Fruit fly (Drosophila melanogaster): ENCODE measurements around the gene Naa30B.

The Naa30B gene

dm6 chr3L:1463547-1463946 is 8.3 kb downstream of the Naa30B start, which contains the start of gene rho (continued):
- TF ChIP-seq CG6854 (GFP tag; optimal IDR thresholded peaks at IDR 0.05) (peak; percentile 69), CG3919 (GFP tag; optimal IDR thresholded peaks at IDR 0.05) (peak; percentile 34), fkh (GFP tag; optimal IDR thresholded peaks at IDR 0.05) (no peak), CG10669 (GFP tag; optimal IDR thresholded peaks at IDR 0.05) (peak; percentile 17), Met (GFP tag; optimal IDR thresholded peaks at IDR 0.05) (no peak), Sox102F (GFP tag; optimal IDR thresholded peaks at IDR 0.05) (no peak), Eip93F (GFP tag; optimal IDR thresholded peaks at IDR 0.05) (no peak), CG15336 (GFP tag; IDR thresholded peaks at IDR 0.05) (peak; percentile 60), CG6792 (GFP tag; optimal IDR thresholded peaks at IDR 0.05) (no peak), CG11294 (GFP tag; IDR thresholded peaks at IDR 0.05) (peak; percentile 19; the same call in 1 of the 2 replicates), Ets21C (GFP tag; optimal IDR thresholded peaks at IDR 0.05) (no peak), Lpt (GFP tag; optimal IDR thresholded peaks at IDR 0.05) (peak; percentile 12), Eip78C (GFP tag) (peak; percentile 71), CG1621 (tag; optimal IDR thresholded peaks at IDR 0.05) (peak; percentile 59)

dm6 chr3L:1461831-1462230 is 10.0 kb downstream of the Naa30B start:
- TF ChIP-seq Gug (GFP tag; IDR thresholded peaks at IDR 0.05) (no peak), Eip75B (GFP tag; optimal IDR thresholded peaks at IDR 0.05) (no peak), cyc (GFP tag; optimal IDR thresholded peaks at IDR 0.05) (no peak), Sox14 (GFP tag; optimal IDR thresholded peaks at IDR 0.05) (no peak), CG6163 (GFP tag; IDR thresholded peaks at IDR 0.05) (no peak), CG16779 (tag; optimal IDR thresholded peaks at IDR 0.05) (no peak), dsx (GFP tag; optimal IDR thresholded peaks at IDR 0.05; ENCODE audit: poor library complexity, severe bottlenecking) (no peak), CG11294 (GFP tag; IDR thresholded peaks at IDR 0.05) (no peak), fd85E (GFP tag; optimal IDR thresholded peaks at IDR 0.05) (no peak), CG6792 (GFP tag; optimal IDR thresholded peaks at IDR 0.05) (no peak), Lpt (GFP tag; optimal IDR thresholded peaks at IDR 0.05) (no peak), net (GFP tag; optimal IDR thresholded peaks at IDR 0.05) (no peak), CG6854 (GFP tag; optimal IDR thresholded peaks at IDR 0.05) (no peak), salr (GFP tag; optimal IDR thresholded peaks at IDR 0.05) (no peak), Met (GFP tag; optimal IDR thresholded peaks at IDR 0.05) (no peak), fkh (GFP tag; optimal IDR thresholded peaks at IDR 0.05) (no peak), CG6276 (GFP tag; optimal IDR thresholded peaks at IDR 0.05) (no peak)

dm6 chr3L:1457998-1458728 is 13.7 kb downstream of the Naa30B start:
- TF ChIP-seq Eip78C (GFP tag) (peak; percentile 75), acj6 (GFP tag; optimal IDR thresholded peaks at IDR 0.05) (peak; percentile 36), CG6276 (GFP tag; optimal IDR thresholded peaks at IDR 0.05) (no peak), Gug (GFP tag; IDR thresholded peaks at IDR 0.05) (no peak), CG4318 (GFP tag; optimal IDR thresholded peaks at IDR 0.05) (no peak), lz (GFP tag; optimal IDR thresholded peaks at IDR 0.05) (peak; percentile 57), pdm3 (GFP tag; optimal IDR thresholded peaks at IDR 0.05) (peak; percentile 32), Hr39 (GFP tag; optimal IDR thresholded peaks at IDR 0.05) (peak; percentile 63), CG6792 (GFP tag; optimal IDR thresholded peaks at IDR 0.05) (peak; percentile 56), cyc (GFP tag; optimal IDR thresholded peaks at IDR 0.05) (peak; percentile 75), CG8632 (GFP tag; optimal IDR thresholded peaks at IDR 0.05) (peak; percentile 24), CG8319 (GFP tag; optimal IDR thresholded peaks at IDR 0.05) (peak; percentile 48), achi (GFP tag; optimal IDR thresholded peaks at IDR 0.05) (peak; percentile 21), CG31627 (GFP tag; optimal IDR thresholded peaks at IDR 0.05) (peak; percentile 71), Sox102F (GFP tag; optimal IDR thresholded peaks at IDR 0.05) (peak; percentile 65), topi (GFP tag; optimal IDR thresholded peaks at IDR 0.05) (peak; percentile 64), CG11902 (GFP tag; optimal IDR thresholded peaks at IDR 0.05) (peak; percentile 62), CG15336 (GFP tag; IDR thresholded peaks at IDR 0.05) (no peak), Sox14 (GFP tag; optimal IDR thresholded peaks at IDR 0.05) (peak; percentile 22), Eip75B (GFP tag; optimal IDR thresholded peaks at IDR 0.05) (peak; percentile 49), fd59A (GFP tag; optimal IDR thresholded peaks at IDR 0.05) (no peak), Ets21C (GFP tag; optimal IDR thresholded peaks at IDR 0.05) (peak; percentile 43), fkh (GFP tag; optimal IDR thresholded peaks at IDR 0.05) (no peak), Sox15 (GFP tag; optimal IDR thresholded peaks at IDR 0.05) (peak; percentile 44), vri (GFP tag; optimal IDR thresholded peaks at IDR 0.05) (peak; percentile 34), CG3919 (GFP tag; optimal IDR thresholded peaks at IDR 0.05) (peak; percentile 32), Met (GFP tag; optimal IDR thresholded peaks at IDR 0.05) (peak; percentile 74), Smox (GFP tag; optimal IDR thresholded peaks at IDR 0.05) (peak; percentile 65), fd85E (GFP tag; optimal IDR thresholded peaks at IDR 0.05) (peak; percentile 44), svp (GFP tag) (peak; percentile 87), esn (GFP tag; optimal IDR thresholded peaks at IDR 0.05) (peak; percentile 66), ss (GFP tag; optimal IDR thresholded peaks at IDR 0.05) (no peak), CG6163 (GFP tag; IDR thresholded peaks at IDR 0.05) (peak; percentile 56), Blimp-1 (GFP tag; optimal IDR thresholded peaks at IDR 0.05) (no peak)

All from whole organism, prepupa.